Worm (Caenorhabditis elegans) whole organism, L4 larva: ENCODE results near the gene nhr-123.

Source experiments
- dve-1 ChIP-seq: sonication (generic microtip); optimal IDR thresholded peaks from 2 replicates; lab custom pipeline; 2017; ENCODE audit warnings: antibody characterized with exemption, mild to moderate bottlenecking, missing genetic modification characterization, missing compliant biosample characterization; ENCODE audit not compliant: insufficient read depth
- egl-27 ChIP-seq: sonication (generic microtip); optimal IDR thresholded peaks from 3 replicates; lab custom pipeline; 2017; ENCODE audit warnings: missing biosample characterization, missing genetic modification reagents, missing genetic modification characterization
- nhr-28 ChIP-seq: fragments of 150-350 bp; optimal IDR thresholded peaks from 2 replicates; lab custom pipeline; 2014; ENCODE audit warnings: missing biosample characterization, missing genetic modification characterization
- nhr-42 ChIP-seq: fragments of 200-800 bp; sonication (Bioruptor generic); IDR thresholded peaks from 2 replicates; pipeline ENCODE4 v1.3.6; 2022; ENCODE audit warnings: missing genetic modification characterization, missing compliant biosample characterization
- nhr-76 ChIP-seq: fragments of 150-350 bp; optimal IDR thresholded peaks from 2 replicates; lab custom pipeline; 2014; ENCODE audit warnings: missing biosample characterization, missing genetic modification characterization
- pha-4 ChIP-seq, 2 experiments: fragments of 150-350 bp in 1 of 2; fragments of 200-800 bp in 1 of 2; sonication (Bioruptor generic) in 1 of 2; IDR thresholded peaks in 1 of 2; optimal IDR thresholded peaks in 1 of 2; 2 replicates each; pipeline versions ENCODE4 v1.3.6 to Lab custom; 2014 to 2022; ENCODE audit warnings: missing genetic modification characterization in 2 of 2, missing genetic modification reagents in 2 of 2, missing biosample characterization in 1 of 2, missing compliant biosample characterization in 1 of 2
- unc-130 ChIP-seq: sonication (generic microtip); optimal IDR thresholded peaks from 2 replicates; lab custom pipeline; 2016; ENCODE audit warnings: missing genetic modification reagents, missing genetic modification characterization, missing compliant biosample characterization

ce11 chrV:438094-438493 is 13.2 kb upstream of the nhr-123 start, which contains the start of gene B0554.1:
- TF ChIP-seq nhr-42 (GFP tag; lab: Robert Waterston, UW): no peak
- TF ChIP-seq pha-4 (GFP tag; IDR thresholded peaks at IDR 0.05; lab: Robert Waterston, UW): no peak
- no peak for TF ChIP-seq pha-4 (tag; optimal IDR thresholded peaks at IDR 0.05; lab: Kevin White, UChicago)
- TF ChIP-seq nhr-76 (tag; lab: Kevin White, UChicago): no peak
- no peak for TF ChIP-seq dve-1 (tag; lab: Kevin White, UChicago)
- no peak for TF ChIP-seq egl-27
- TF ChIP-seq unc-130 (GFP tag; lab: Kevin White, UChicago): no peak
- TF ChIP-seq nhr-28: no peak
